Worm (Caenorhabditis elegans): ENCODE results near the gene timm-17B.2.

ce11 chrIV:8379278-8379677 is 17.2 kb upstream of the timm-17B.2 start, which contains the start of gene nap-1:
- TF ChIP-seq him-1 (tag; optimal IDR thresholded peaks at IDR 0.05) = no peak
- no peak for TF ChIP-seq dao-5 (tag; optimal IDR thresholded peaks at IDR 0.05)
- TF ChIP-seq W03F9.2 (tag; optimal IDR thresholded peaks at IDR 0.05) = peak; percentile 89

Data from whole organism, L4/young adult.